Worm (Caenorhabditis elegans): ENCODE results near the gene lgc-42.

Gene lgc-42

ce11 chrIII:1950236-1950635, 47.4 kb upstream of the lgc-42 start, which contains the start of the genes polh-1 and rps-22 (continued):
- no peak for TF ChIP-seq B0336.3 (GFP tag; IDR thresholded peaks at IDR 0.05)

DNA sequence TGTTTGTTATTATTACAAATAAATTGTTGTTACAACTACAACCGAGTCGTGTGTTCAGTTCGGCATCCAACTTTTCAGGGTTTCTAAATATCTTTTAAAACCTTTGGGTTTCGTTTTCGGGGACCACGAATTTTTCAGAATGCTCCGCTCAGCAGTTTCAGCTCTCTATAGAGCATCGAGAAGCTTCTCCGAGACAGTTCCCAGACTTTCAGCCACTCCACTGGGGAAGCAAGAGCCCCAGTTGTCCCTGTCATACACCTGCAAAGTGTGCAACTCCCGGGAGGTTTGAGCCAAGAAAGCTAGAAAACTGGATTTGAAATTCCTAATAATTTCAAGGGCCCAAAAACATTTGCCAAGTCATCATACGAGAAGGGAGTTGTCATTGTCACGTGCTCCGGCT, 46.3 kb upstream of the lgc-42 start, which contains the start of gene F53A3.7:
Gene F53A3.7, plus strand, starts transcription at position 139 of the 400 bp plus-strand sequence.
- TF ChIP-seq nhr-179 (tag; optimal IDR thresholded peaks at IDR 0.05) (peak; percentile 14), repo-1 (tag; optimal IDR thresholded peaks at IDR 0.05) (peak; percentile 63), die-1 (tag; optimal IDR thresholded peaks at IDR 0.05) (no peak), hsf-1 (GFP tag; IDR thresholded peaks at IDR 0.05) (peak; percentile 70; the same call in 1 of the 2 replicates), tbp1 (GFP tag; optimal IDR thresholded peaks at IDR 0.05) (peak; percentile 17), Y56A3A.18 (GFP tag; IDR thresholded peaks at IDR 0.05) (peak; percentile 53; the same call in 1 of the 2 replicates), lin-35 (GFP tag; optimal IDR thresholded peaks at IDR 0.05) (peak in 1 of 3 experiments; percentile 1), hmg-1.2 (GFP tag; IDR thresholded peaks at IDR 0.05) (0 out of 2 replicates have a peak, but pooled peaks have one; percentile 11), let-607 (tag; optimal IDR thresholded peaks at IDR 0.05) (no peak), aptf-2 (GFP tag; conservative IDR thresholded peaks at IDR 0.05) (no peak), pbrm-1 (GFP tag; IDR thresholded peaks at IDR 0.05) (0 out of 2 replicates have a peak, but pooled peaks have one; percentile 40), madf-3 (GFP tag; IDR thresholded peaks at IDR 0.05) (peak; percentile 75), snpc-4 (GFP tag; optimal IDR thresholded peaks at IDR 0.05) (no peak), snpc-4 (tag; optimal IDR thresholded peaks at IDR 0.05) (peak in 1 of 4 experiments; percentile 37), T07F8.4 (tag; optimal IDR thresholded peaks at IDR 0.05) (no peak), nfya-2 (GFP tag; IDR thresholded peaks at IDR 0.05) (0 out of 2 replicates have a peak, but pooled peaks have one; percentile 56), ztf-3 (GFP tag; optimal IDR thresholded peaks at IDR 0.05) (peak; percentile 38), snpc-1.1 (tag; optimal IDR thresholded peaks at IDR 0.05; ENCODE audit: insufficient read depth) (no peak), T26A5.8 (tag; optimal IDR thresholded peaks at IDR 0.05) (peak; percentile 4), rcor-1 (GFP tag; IDR thresholded peaks at IDR 0.05) (no peak; the same call in 1 of the 2 replicates), hrde-1 (tag; optimal IDR thresholded peaks at IDR 0.05; ENCODE audit: borderline replicate concordance) (peak; percentile 91), ceh-91 (GFP tag; IDR thresholded peaks at IDR 0.05) (no peak), ceh-100 (GFP tag; IDR thresholded peaks at IDR 0.05) (peak; percentile 30; the same call in 1 of the 2 replicates), tlf-1 (GFP tag; optimal IDR thresholded peaks at IDR 0.05) (peak; percentile 0), B0336.3 (GFP tag; IDR thresholded peaks at IDR 0.05) (peak; percentile 89), ekl-4 (GFP tag; IDR thresholded peaks at IDR 0.05) (peak; percentile 74), ama-1 (optimal IDR thresholded peaks at IDR 0.05) (no peak), ama-1 (GFP tag; optimal IDR thresholded peaks at IDR 0.05) (peak in 1 of 2 experiments; percentile 57), lin-54 (GFP tag; optimal IDR thresholded peaks at IDR 0.05) (peak; percentile 43), snpc-3.4 (tag; optimal IDR thresholded peaks at IDR 0.05) (peak; percentile 72), mcd-1 (GFP tag; IDR thresholded peaks at IDR 0.05) (peak; percentile 70), ceh-79 (tag; optimal IDR thresholded peaks at IDR 0.05) (peak; percentile 10), him-1 (tag; optimal IDR thresholded peaks at IDR 0.05) (peak; percentile 57), lsl-1 (GFP tag; optimal IDR thresholded peaks at IDR 0.05) (peak; percentile 9), ztf-6 (GFP tag; IDR thresholded peaks at IDR 0.05) (no peak), unc-130 (GFP tag; optimal IDR thresholded peaks at IDR 0.05) (peak; percentile 41), F39B2.1 (GFP tag; IDR thresholded peaks at IDR 0.05) (peak; percentile 65; the same call in 1 of the 2 replicates), Y53G8AR.9 (GFP tag; conservative IDR thresholded peaks at IDR 0.05) (peak; percentile 69; the same call in 1 of the 2 replicates), atf-7 (tag; optimal IDR thresholded peaks at IDR 0.05) (peak; percentile 50), nfyb-1 (GFP tag; IDR thresholded peaks at IDR 0.05) (no peak), gei-17 (GFP tag; optimal IDR thresholded peaks at IDR 0.05) (no peak), madf-6 (GFP tag; IDR thresholded peaks at IDR 0.05) (peak; percentile 36; the same call in 1 of the 2 replicates), madf-10 (tag; optimal IDR thresholded peaks at IDR 0.05) (no peak), egl-18 (GFP tag; IDR thresholded peaks at IDR 0.05) (0 out of 2 replicates have a peak, but pooled peaks have one; percentile 20), aptf-3 (GFP tag; IDR thresholded peaks at IDR 0.05) (no peak), efl-1 (GFP tag; optimal IDR thresholded peaks at IDR 0.05) (no peak)
